Worm (Caenorhabditis elegans) whole organism, L2 larva: ENCODE measurements around the gene ubc-13.
A peak's percentile ranks its signal among the peaks of the same experiment; 100 is the strongest.
"Not testable (repeated sequence)": the region's sequence is repeated elsewhere in the genome, so short reads cannot be mapped to it uniquely, and the experiment has no call there.

Experiments
- blmp-1 ChIP-seq: sonication (generic microtip); optimal IDR thresholded peaks from 2 replicates; lab custom pipeline; 2017; ENCODE audit warnings: missing genetic modification characterization, mild to moderate bottlenecking, missing compliant biosample characterization, antibody characterized with exemption, moderate library complexity; ENCODE audit not compliant: insufficient read depth
- lin-13 ChIP-seq: fragments of 150-350 bp; optimal IDR thresholded peaks from 2 replicates; lab custom pipeline; 2014; ENCODE audit warnings: missing biosample characterization, missing genetic modification reagents, missing genetic modification characterization
- lsy-2 ChIP-seq, 2 experiments: fragments of 150-350 bp in 1 of 2; sonication (generic microtip) in 1 of 2; optimal IDR thresholded peaks; 2 replicates each; lab custom pipeline; 2014 to 2017; ENCODE audit warnings: missing biosample characterization in 2 of 2, missing genetic modification characterization in 2 of 2
- nhr-11 ChIP-seq: fragments of 150-350 bp; optimal IDR thresholded peaks from 2 replicates; lab custom pipeline; 2014; ENCODE audit warnings: missing biosample characterization, missing genetic modification characterization
- nhr-12 ChIP-seq: fragments of 150-350 bp; optimal IDR thresholded peaks from 2 replicates; lab custom pipeline; 2014; ENCODE audit warnings: missing biosample characterization, missing genetic modification characterization
- nhr-237 ChIP-seq: fragments of 150-350 bp; optimal IDR thresholded peaks from 2 replicates; lab custom pipeline; 2014; ENCODE audit warnings: missing biosample characterization, missing genetic modification characterization
- nhr-25 ChIP-seq: fragments of 150-350 bp; sonication (generic microtip); optimal IDR thresholded peaks from 3 replicates; lab custom pipeline; 2014; ENCODE audit warnings: missing biosample characterization, missing genetic modification characterization
- sem-4 ChIP-seq: fragments of 150-350 bp; optimal IDR thresholded peaks from 2 replicates; lab custom pipeline; 2014; ENCODE audit warnings: missing biosample characterization, missing genetic modification reagents, missing genetic modification characterization
- sma-3 ChIP-seq: sonication (generic microtip); optimal IDR thresholded peaks from 2 replicates; lab custom pipeline; 2016; ENCODE audit warnings: missing genetic modification reagents, missing genetic modification characterization, missing compliant biosample characterization
- unc-62 ChIP-seq: fragments of 150-350 bp; optimal IDR thresholded peaks from 2 replicates; lab custom pipeline; 2014; ENCODE audit warnings: missing biosample characterization, missing genetic modification reagents, missing genetic modification characterization
- zag-1 ChIP-seq: fragments of 150-350 bp; optimal IDR thresholded peaks from 2 replicates; lab custom pipeline; 2014; ENCODE audit warnings: missing biosample characterization, missing genetic modification characterization
- ztf-11 ChIP-seq: sonication (generic microtip); optimal IDR thresholded peaks from 2 replicates; lab custom pipeline; 2017; ENCODE audit warnings: missing biosample characterization, missing genetic modification characterization

- TF ChIP-seq ztf-11; nhr-11 (tag; lab: Kevin White, UChicago); sma-3 (GFP tag; lab: Kevin White, UChicago); lin-13 (GFP tag; lab: Kevin White, UChicago); unc-62 (GFP tag; lab: Kevin White, UChicago); blmp-1; sem-4 (tag; lab: Kevin White, UChicago); nhr-237 (tag; lab: Kevin White, UChicago); zag-1 (tag; lab: Kevin White, UChicago); nhr-25 (tag; lab: Kevin White, UChicago); nhr-12: not testable (repeated sequence)
- TF ChIP-seq lsy-2 (tag; optimal IDR thresholded peaks at IDR 0.05; lab: Kevin White, UChicago): peak; percentile 29 to 76
Measured at ce11 chrIV:2895986-2896660, 29.4 kb downstream of the ubc-13 start.
